Fruit fly (Drosophila melanogaster): ENCODE data around the gene Zaf1.
A peak's percentile ranks its signal among the peaks of the same experiment; 100 is the strongest.

Zaf1 gene

DNA sequence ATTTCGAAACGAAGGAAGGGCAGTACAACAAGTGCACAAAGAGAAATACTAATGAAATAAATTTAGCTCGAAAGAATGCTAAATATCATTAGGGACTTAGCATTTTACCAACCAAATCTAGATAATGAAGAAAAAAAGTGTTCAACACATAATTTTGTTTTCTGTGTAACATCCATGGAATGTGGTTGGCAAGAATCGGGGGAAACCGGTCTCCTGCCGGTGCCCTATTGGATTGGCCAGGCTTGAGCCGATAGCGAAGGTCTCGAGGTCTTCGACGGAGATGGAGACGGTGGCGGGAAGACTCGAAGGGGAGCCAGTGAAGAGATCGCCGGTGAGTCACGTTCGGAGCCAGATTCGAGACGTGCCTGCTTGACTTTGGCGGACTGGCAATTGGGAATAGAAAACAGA lies 32.3 kb upstream of the Zaf1 start (continued):
- TF ChIP-seq CG32264 (GFP tag; optimal IDR thresholded peaks at IDR 0.05) (peak; percentile 70), woc (GFP tag; optimal IDR thresholded peaks at IDR 0.05) (peak; percentile 93), pan (optimal IDR thresholded peaks at IDR 0.05) (no peak), sage (GFP tag; optimal IDR thresholded peaks at IDR 0.05) (peak; percentile 78)

DNA sequence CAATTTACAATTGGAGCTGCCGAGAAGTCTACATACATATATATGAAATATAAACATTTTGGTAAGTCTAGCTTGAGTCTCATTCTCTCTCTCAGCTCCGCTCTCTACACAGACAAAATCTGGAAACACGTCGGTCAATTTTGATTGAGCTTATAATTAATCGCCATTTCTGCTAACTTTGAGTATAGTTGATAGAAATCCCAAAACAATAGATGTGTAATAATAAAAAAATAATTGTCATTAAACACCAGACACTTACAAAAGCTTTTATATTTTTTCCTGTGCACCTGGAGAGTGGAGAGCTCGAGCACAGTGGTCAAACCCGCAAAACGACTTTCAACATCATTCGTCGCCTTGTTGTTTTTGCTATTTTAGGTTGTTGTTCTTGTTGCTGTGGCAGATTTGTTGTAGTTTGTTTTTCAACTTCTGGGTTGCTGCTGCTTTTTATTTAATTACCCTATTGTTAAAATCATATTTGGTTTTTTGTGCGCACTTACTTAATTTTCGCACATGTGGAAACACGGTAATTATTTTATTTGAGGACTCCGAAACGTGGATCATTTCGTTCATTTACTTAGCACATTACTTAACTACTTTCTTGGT lies 31.3 kb upstream of the Zaf1 start:
- peak; percentile 97 to 99 for TF ChIP-seq foxo (GFP tag; optimal IDR thresholded peaks at IDR 0.05)
- peak; percentile 98 for TF ChIP-seq Hnf4 (GFP tag; optimal IDR thresholded peaks at IDR 0.05)
- peak; percentile 69 for TF ChIP-seq CG9705 (GFP tag; optimal IDR thresholded peaks at IDR 0.05)
- TF ChIP-seq jim (GFP tag; optimal IDR thresholded peaks at IDR 0.05) = peak; percentile 58
- peak; percentile 97 for TF ChIP-seq brk (GFP tag; optimal IDR thresholded peaks at IDR 0.05)
- peak; percentile 98 for TF ChIP-seq sage (GFP tag; optimal IDR thresholded peaks at IDR 0.05)
- no peak for TF ChIP-seq usp (GFP tag; optimal IDR thresholded peaks at IDR 0.05)
- TF ChIP-seq Mio (GFP tag; optimal IDR thresholded peaks at IDR 0.05) = peak; percentile 86
- peak; percentile 95 for TF ChIP-seq dmrt93B (GFP tag; optimal IDR thresholded peaks at IDR 0.05)
- peak; percentile 90 for TF ChIP-seq dsf (GFP tag; optimal IDR thresholded peaks at IDR 0.05; ENCODE audit: borderline replicate concordance)
- no peak for TF ChIP-seq pan (optimal IDR thresholded peaks at IDR 0.05)
- no peak for TF ChIP-seq Dfd (GFP tag; optimal IDR thresholded peaks at IDR 0.05)
- TF ChIP-seq psq (GFP tag; optimal IDR thresholded peaks at IDR 0.05) = peak; percentile 94
- peak; percentile 98 for TF ChIP-seq fru (GFP tag; optimal IDR thresholded peaks at IDR 0.05)
- TF ChIP-seq woc (GFP tag; optimal IDR thresholded peaks at IDR 0.05) = peak; percentile 94
- peak; percentile 99 for TF ChIP-seq OdsH (GFP tag; optimal IDR thresholded peaks at IDR 0.05)
- TF ChIP-seq rgr (GFP tag; optimal IDR thresholded peaks at IDR 0.05) = peak; percentile 99
- peak; percentile 99 for TF ChIP-seq h (GFP tag; optimal IDR thresholded peaks at IDR 0.05)
- peak; percentile 80 for TF ChIP-seq GATAd (GFP tag; optimal IDR thresholded peaks at IDR 0.05)
- peak; percentile 97 for TF ChIP-seq CG32264 (GFP tag; optimal IDR thresholded peaks at IDR 0.05)
- TF ChIP-seq ey (GFP tag; optimal IDR thresholded peaks at IDR 0.05) = peak; percentile 99
- TF ChIP-seq Sp1 (GFP tag; optimal IDR thresholded peaks at IDR 0.05) = peak; percentile 97
- TF ChIP-seq N (GFP tag; optimal IDR thresholded peaks at IDR 0.05) = no peak
- TF ChIP-seq HLH106 (tag; optimal IDR thresholded peaks at IDR 0.05) = peak; percentile 97
- no peak for TF ChIP-seq lola (GFP tag; optimal IDR thresholded peaks at IDR 0.05)
- peak; percentile 93 for TF ChIP-seq sv (GFP tag; optimal IDR thresholded peaks at IDR 0.05)
- TF ChIP-seq Rel (GFP tag; optimal IDR thresholded peaks at IDR 0.05) = peak; percentile 96
- peak; percentile 30 for TF ChIP-seq Rel (tag; optimal IDR thresholded peaks at IDR 0.05)
- TF ChIP-seq Abd-B (GFP tag; optimal IDR thresholded peaks at IDR 0.05) = no peak
- TF ChIP-seq dl (GFP tag; optimal IDR thresholded peaks at IDR 0.05; ENCODE audit: insufficient read depth in 1 of 2, partially characterized antibody in 2 of 2) = no peak
- TF ChIP-seq Dif (GFP tag; optimal IDR thresholded peaks at IDR 0.05; ENCODE audit: partially characterized antibody) = peak; percentile 22
- TF ChIP-seq Hr83 (GFP tag; optimal IDR thresholded peaks at IDR 0.05; ENCODE audit: poor library complexity, severe bottlenecking) = peak; percentile 94
- TF ChIP-seq CrebA (GFP tag; optimal IDR thresholded peaks at IDR 0.05; ENCODE audit: borderline replicate concordance) = peak; percentile 94
- TF ChIP-seq tai (GFP tag; optimal IDR thresholded peaks at IDR 0.05) = peak; percentile 95
- peak; percentile 92 for TF ChIP-seq Jra (GFP tag; optimal IDR thresholded peaks at IDR 0.05)
- peak; percentile 99 for TF ChIP-seq br (GFP tag; optimal IDR thresholded peaks at IDR 0.05)
- no peak for TF ChIP-seq Vsx2 (GFP tag; optimal IDR thresholded peaks at IDR 0.05; ENCODE audit: partially characterized antibody)
- TF ChIP-seq Hr78 (GFP tag; optimal IDR thresholded peaks at IDR 0.05) = no peak
- no peak for TF ChIP-seq Myc (optimal IDR thresholded peaks at IDR 0.05)

DNA sequence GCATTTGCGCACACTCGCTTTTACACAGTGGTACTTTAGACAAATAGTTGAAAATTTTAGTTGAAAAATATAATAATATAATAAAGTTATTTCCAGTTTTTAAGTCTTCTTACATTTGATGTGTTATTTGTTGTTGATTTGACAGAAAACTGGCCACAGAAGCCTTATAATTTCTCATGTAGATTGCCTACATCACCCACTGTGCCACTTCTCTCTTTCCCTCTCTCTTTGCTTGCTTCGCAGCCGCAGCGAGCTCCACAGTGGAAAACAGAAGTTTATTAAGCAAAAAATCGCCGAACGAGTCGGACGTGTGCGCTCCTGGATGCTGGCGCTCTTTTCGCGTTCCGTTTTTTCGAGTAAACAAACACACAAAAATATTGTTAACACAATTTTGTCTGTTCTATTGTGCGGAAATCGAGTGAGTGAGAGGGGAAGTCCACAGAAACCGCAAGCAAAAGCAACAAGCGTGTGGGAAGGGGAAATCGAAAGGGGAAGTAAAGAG lies 30.5 kb upstream of the Zaf1 start, which contains the start of gene CG42327:
Gene CG42327 (plus strand): TSS at position 277 of the 502 bp plus-strand sequence.
- TF ChIP-seq CG32264 (GFP tag; optimal IDR thresholded peaks at IDR 0.05) (peak; percentile 71), br (GFP tag; optimal IDR thresholded peaks at IDR 0.05) (peak; percentile 86), usp (GFP tag; optimal IDR thresholded peaks at IDR 0.05) (no peak), Mio (GFP tag; optimal IDR thresholded peaks at IDR 0.05) (no peak), N (GFP tag; optimal IDR thresholded peaks at IDR 0.05) (no peak), jim (GFP tag; optimal IDR thresholded peaks at IDR 0.05) (no peak), Dif (GFP tag; optimal IDR thresholded peaks at IDR 0.05; ENCODE audit: partially characterized antibody) (no peak), sv (GFP tag; optimal IDR thresholded peaks at IDR 0.05) (peak; percentile 89), psq (GFP tag; optimal IDR thresholded peaks at IDR 0.05) (peak; percentile 89), fru (GFP tag; optimal IDR thresholded peaks at IDR 0.05) (peak; percentile 92), h (GFP tag; optimal IDR thresholded peaks at IDR 0.05) (peak; percentile 95), Hnf4 (GFP tag; optimal IDR thresholded peaks at IDR 0.05) (peak; percentile 86), foxo (GFP tag; optimal IDR thresholded peaks at IDR 0.05) (peak in 1 of 2 experiments; percentile 95), woc (GFP tag; optimal IDR thresholded peaks at IDR 0.05) (peak; percentile 87), sage (GFP tag; optimal IDR thresholded peaks at IDR 0.05) (peak; percentile 91), Rel (GFP tag; optimal IDR thresholded peaks at IDR 0.05) (peak; percentile 88), Rel (tag; optimal IDR thresholded peaks at IDR 0.05) (peak; percentile 94), HLH106 (tag; optimal IDR thresholded peaks at IDR 0.05) (peak; percentile 87), Hr78 (GFP tag; optimal IDR thresholded peaks at IDR 0.05) (no peak), brk (GFP tag; optimal IDR thresholded peaks at IDR 0.05) (peak; percentile 96), ey (GFP tag; optimal IDR thresholded peaks at IDR 0.05) (peak; percentile 87), CrebA (GFP tag; optimal IDR thresholded peaks at IDR 0.05; ENCODE audit: borderline replicate concordance) (peak; percentile 59), Vsx2 (GFP tag; optimal IDR thresholded peaks at IDR 0.05; ENCODE audit: partially characterized antibody) (no peak), Abd-B (GFP tag; optimal IDR thresholded peaks at IDR 0.05) (no peak), dl (GFP tag; optimal IDR thresholded peaks at IDR 0.05; ENCODE audit: insufficient read depth in 1 of 2, partially characterized antibody in 2 of 2) (peak in 1 of 2 experiments; percentile 30), tai (GFP tag; optimal IDR thresholded peaks at IDR 0.05) (peak; percentile 84), Hr83 (GFP tag; optimal IDR thresholded peaks at IDR 0.05; ENCODE audit: poor library complexity, severe bottlenecking) (peak; percentile 49), dmrt93B (GFP tag; optimal IDR thresholded peaks at IDR 0.05) (peak; percentile 75), GATAd (GFP tag; optimal IDR thresholded peaks at IDR 0.05) (peak; percentile 70), Dfd (GFP tag; optimal IDR thresholded peaks at IDR 0.05) (no peak), lola (GFP tag; optimal IDR thresholded peaks at IDR 0.05) (no peak), dsf (GFP tag; optimal IDR thresholded peaks at IDR 0.05; ENCODE audit: borderline replicate concordance) (peak; percentile 60), pan (optimal IDR thresholded peaks at IDR 0.05) (no peak), Myc (optimal IDR thresholded peaks at IDR 0.05) (no peak)

Measured in whole organism, wandering third instar larva.